Worm (Caenorhabditis elegans): Measurements from ENCODE around the gene try-11.
A peak's percentile ranks its signal among the peaks of the same experiment; 100 is the strongest.

Gene try-11

DNA sequence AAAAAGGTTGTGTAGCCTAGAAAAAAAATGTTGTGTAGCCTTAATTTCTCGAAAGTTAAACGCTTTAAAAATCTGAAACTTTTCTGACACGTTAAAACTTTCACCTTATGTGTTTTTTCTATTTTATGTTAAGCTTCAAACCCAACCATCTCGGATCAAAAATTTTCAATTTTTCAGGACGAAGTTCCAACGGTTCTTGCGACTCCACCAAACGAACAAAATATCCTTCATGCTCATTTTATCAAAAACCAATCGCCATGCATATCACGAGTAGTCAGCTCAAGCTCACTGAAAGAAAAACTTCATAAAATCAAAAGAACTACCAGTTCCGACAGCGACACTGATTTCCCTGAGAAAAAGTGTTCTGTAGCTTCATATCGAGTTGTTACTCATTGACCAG, 15.0 kb upstream of the try-11 start:
- no peak for TF ChIP-seq C16A3.4 (tag; optimal IDR thresholded peaks at IDR 0.05)
- TF ChIP-seq ceh-90 (tag; optimal IDR thresholded peaks at IDR 0.05), result no peak
- TF ChIP-seq ceh-82 (tag; optimal IDR thresholded peaks at IDR 0.05), result no peak
- no peak for TF ChIP-seq nhr-28 (tag; optimal IDR thresholded peaks at IDR 0.05)
- no peak for TF ChIP-seq dsc-1 (tag; optimal IDR thresholded peaks at IDR 0.05)
- no peak for TF ChIP-seq xbp-1 (tag; optimal IDR thresholded peaks at IDR 0.05)
- no peak for TF ChIP-seq ztf-11 (tag; optimal IDR thresholded peaks at IDR 0.05)
- TF ChIP-seq unc-98 (GFP tag; IDR thresholded peaks at IDR 0.05), result no peak
- no peak for TF ChIP-seq tlp-1 (tag; optimal IDR thresholded peaks at IDR 0.05)
- TF ChIP-seq efl-1 (optimal IDR thresholded peaks at IDR 0.05), result no peak
- TF ChIP-seq efl-1 (GFP tag; optimal IDR thresholded peaks at IDR 0.05 in 1 of 2), result no peak
- no peak for TF ChIP-seq unc-62 (GFP tag; optimal IDR thresholded peaks at IDR 0.05)
- no peak for TF ChIP-seq egl-27 (tag; optimal IDR thresholded peaks at IDR 0.05)
- no peak for TF ChIP-seq fkh-4 (tag; optimal IDR thresholded peaks at IDR 0.05; ENCODE audit: borderline replicate concordance)

DNA sequence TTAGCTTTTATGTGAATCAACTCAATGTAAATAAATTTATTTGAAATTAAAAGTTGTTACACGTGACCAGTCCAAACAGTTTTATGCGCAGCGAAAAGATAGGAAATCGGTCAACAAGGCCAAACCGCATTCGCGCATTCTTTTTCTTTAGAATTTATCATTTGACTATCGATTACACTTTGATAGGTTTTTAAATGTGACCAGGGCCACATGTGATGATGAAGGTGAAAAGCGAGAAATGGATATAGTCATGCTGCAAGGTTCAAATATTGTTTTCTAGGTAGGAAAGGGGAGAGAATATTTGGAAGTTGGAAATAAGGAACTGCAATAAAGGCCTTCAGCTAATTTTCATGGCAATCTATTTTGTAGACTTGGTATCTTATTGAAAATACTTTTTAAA, 14.6 kb upstream of the try-11 start:
- no peak for TF ChIP-seq ztf-11 (tag; optimal IDR thresholded peaks at IDR 0.05)
- TF ChIP-seq xbp-1 (tag; optimal IDR thresholded peaks at IDR 0.05), result no peak
- TF ChIP-seq nhr-237 (tag; optimal IDR thresholded peaks at IDR 0.05), result no peak
- no peak for TF ChIP-seq rnt-1 (tag; optimal IDR thresholded peaks at IDR 0.05)
- peak; percentile 58 for TF ChIP-seq mep-1 (tag; optimal IDR thresholded peaks at IDR 0.05)
- TF ChIP-seq sptf-1 (tag; optimal IDR thresholded peaks at IDR 0.05), result no peak
- TF ChIP-seq C04F5.9 (tag; optimal IDR thresholded peaks at IDR 0.05), result no peak
- TF ChIP-seq fos-1 (tag; optimal IDR thresholded peaks at IDR 0.05), result no peak
- no peak for TF ChIP-seq irx-1 (tag; optimal IDR thresholded peaks at IDR 0.05)
- TF ChIP-seq ceh-88 (GFP tag; IDR thresholded peaks at IDR 0.05), result no peak; the same call in 1 of the 2 replicates
- peak; percentile 74 for TF ChIP-seq snu-23 (GFP tag; optimal IDR thresholded peaks at IDR 0.05)
- TF ChIP-seq aly-2 (tag; optimal IDR thresholded peaks at IDR 0.05), result no peak
- peak; percentile 21 for TF ChIP-seq vab-15 (tag; optimal IDR thresholded peaks at IDR 0.05)
- no peak for TF ChIP-seq elt-2 (tag; optimal IDR thresholded peaks at IDR 0.05)
- TF ChIP-seq ama-1 (optimal IDR thresholded peaks at IDR 0.05), result peak; percentile 87
- TF ChIP-seq lin-15B (tag; optimal IDR thresholded peaks at IDR 0.05), result no peak
- TF ChIP-seq swsn-7 (tag; optimal IDR thresholded peaks at IDR 0.05), result peak; percentile 4
- no peak for TF ChIP-seq dsc-1 (tag; optimal IDR thresholded peaks at IDR 0.05)
- TF ChIP-seq isw-1 (GFP tag; IDR thresholded peaks at IDR 0.05), result no peak
- TF ChIP-seq fkh-10 (GFP tag; optimal IDR thresholded peaks at IDR 0.05), result no peak
- peak in 4 of 6 experiments; percentile 0 to 97 (median 50) for TF ChIP-seq elt-3 (tag; optimal IDR thresholded peaks at IDR 0.05)
- TF ChIP-seq alr-1 (tag; optimal IDR thresholded peaks at IDR 0.05; ENCODE audit: borderline replicate concordance), result no peak
- no peak for TF ChIP-seq ceh-90 (tag; optimal IDR thresholded peaks at IDR 0.05)
- TF ChIP-seq ztf-4 (tag; optimal IDR thresholded peaks at IDR 0.05), result peak; percentile 67
- no peak for TF ChIP-seq nhr-76 (tag; optimal IDR thresholded peaks at IDR 0.05)
- TF ChIP-seq skn-1 (tag; optimal IDR thresholded peaks at IDR 0.05), result peak; percentile 54
- TF ChIP-seq pax-3 (tag; optimal IDR thresholded peaks at IDR 0.05), result no peak
- TF ChIP-seq snpc-4 (tag; optimal IDR thresholded peaks at IDR 0.05), result no peak
- TF ChIP-seq egl-27 (tag; optimal IDR thresholded peaks at IDR 0.05), result no peak
- TF ChIP-seq ceh-63 (GFP tag; optimal IDR thresholded peaks at IDR 0.05), result no peak
- no peak for TF ChIP-seq fkh-8 (tag; optimal IDR thresholded peaks at IDR 0.05)
- no peak for TF ChIP-seq nhr-84 (tag; optimal IDR thresholded peaks at IDR 0.05)
- no peak for TF ChIP-seq ceh-8 (GFP tag; optimal IDR thresholded peaks at IDR 0.05)
- no peak for TF ChIP-seq C34B4.2 (tag; optimal IDR thresholded peaks at IDR 0.05)
- no peak for TF ChIP-seq hlh-17 (GFP tag; optimal IDR thresholded peaks at IDR 0.05; ENCODE audit: borderline replicate concordance)
- TF ChIP-seq pag-3 (tag; optimal IDR thresholded peaks at IDR 0.05; ENCODE audit: borderline replicate concordance, insufficient read depth), result no peak
- no peak for TF ChIP-seq unc-86 (tag; optimal IDR thresholded peaks at IDR 0.05)
- TF ChIP-seq hlh-4 (tag; optimal IDR thresholded peaks at IDR 0.05), result no peak
- no peak for TF ChIP-seq zag-1 (tag; optimal IDR thresholded peaks at IDR 0.05)
- TF ChIP-seq unc-30 (tag; optimal IDR thresholded peaks at IDR 0.05), result no peak
- peak; percentile 79 for TF ChIP-seq nhr-19 (GFP tag; conservative IDR thresholded peaks at IDR 0.05)
- peak; percentile 80 for TF ChIP-seq nhr-20 (tag; optimal IDR thresholded peaks at IDR 0.05)
- TF ChIP-seq nhr-11 (tag; optimal IDR thresholded peaks at IDR 0.05), result no peak
- no peak for TF ChIP-seq F16B12.6 (tag; optimal IDR thresholded peaks at IDR 0.05)
- TF ChIP-seq tlp-1 (tag; optimal IDR thresholded peaks at IDR 0.05), result no peak

All from whole organism, L1 larva.